Fruit fly (Drosophila melanogaster) whole organism, embryonic: ENCODE data around the gene Cyp4ac2.

ENCODE experiments used
- ATbp ChIP-seq: fragments of 200-800 bp; sonication (Bioruptor generic); optimal IDR thresholded peaks from 2 replicates; lab custom pipeline; 2017; ENCODE audit warnings: missing biosample characterization, mild to moderate bottlenecking, missing genetic modification characterization, missing genetic modification reagents
- Ada2b ChIP-seq: fragments of 200-800 bp; sonication (Bioruptor generic); IDR thresholded peaks from 2 replicates; pipeline ENCODE4 v1.3.6; 2022; ENCODE audit warnings: missing biosample characterization, missing genetic modification characterization
- CG10147 ChIP-seq: fragments of 200-800 bp; sonication (Bioruptor generic); optimal IDR thresholded peaks from 2 replicates; lab custom pipeline; 2019; ENCODE audit warnings: missing biosample characterization, mild to moderate bottlenecking, missing genetic modification characterization, moderate library complexity
- CG11560 ChIP-seq: fragments of 200-800 bp; sonication (Bioruptor generic); IDR thresholded peaks from 3 replicates; pipeline ENCODE4 v1.3.6; 2022; ENCODE audit warnings: missing biosample characterization, missing genetic modification characterization
- CG11696 ChIP-seq: fragments of 200-800 bp; sonication (Bioruptor generic); IDR thresholded peaks from 2 replicates; pipeline ENCODE4 v1.3.6; 2022; ENCODE audit warnings: missing biosample characterization, missing genetic modification characterization
- CG12155 ChIP-seq: fragments of 200-800 bp; sonication (Bioruptor generic); optimal IDR thresholded peaks from 3 replicates; lab custom pipeline; 2016; ENCODE audit warnings: missing biosample characterization, missing genetic modification characterization
- CG12769 ChIP-seq: fragments of 200-800 bp; sonication (Bioruptor generic); optimal IDR thresholded peaks from 2 replicates; lab custom pipeline; 2019; ENCODE audit warnings: missing biosample characterization, mild to moderate bottlenecking, missing genetic modification characterization, moderate library complexity
- CG13424 ChIP-seq: fragments of 200-800 bp; sonication (Bioruptor generic); optimal IDR thresholded peaks from 2 replicates; lab custom pipeline; 2019; ENCODE audit warnings: missing biosample characterization, mild to moderate bottlenecking, missing genetic modification characterization, moderate library complexity
- CG14014 ChIP-seq: fragments of 200-800 bp; sonication (Bioruptor generic); IDR thresholded peaks from 2 replicates; pipeline ENCODE4 v1.3.6; 2022; ENCODE audit warnings: missing biosample characterization, missing genetic modification characterization
- CG14441 ChIP-seq: fragments of 200-800 bp; sonication (Bioruptor generic); IDR thresholded peaks from 2 replicates; pipeline ENCODE4 v1.3.6; 2022; ENCODE audit warnings: missing biosample characterization, missing genetic modification characterization
- CG15601 ChIP-seq: fragments of 200-800 bp; sonication (Bioruptor generic); optimal IDR thresholded peaks from 3 replicates; lab custom pipeline; 2019; ENCODE audit warnings: missing biosample characterization, mild to moderate bottlenecking, missing genetic modification characterization, moderate library complexity
- CG1603 ChIP-seq: fragments of 200-800 bp; sonication (Bioruptor generic); optimal IDR thresholded peaks from 2 replicates; lab custom pipeline; 2019; ENCODE audit warnings: missing biosample characterization, mild to moderate bottlenecking, missing genetic modification characterization, moderate library complexity
- CG18476 ChIP-seq: fragments of 200-800 bp; sonication (Bioruptor generic); optimal IDR thresholded peaks from 2 replicates; lab custom pipeline; 2016; ENCODE audit warnings: missing biosample characterization, mild to moderate bottlenecking, missing genetic modification characterization
- CG2116 ChIP-seq: fragments of 200-800 bp; sonication (Bioruptor generic); optimal IDR thresholded peaks from 3 replicates; lab custom pipeline; 2018; ENCODE audit warnings: missing biosample characterization, mild to moderate bottlenecking, missing genetic modification characterization
- CG3281 ChIP-seq: fragments of 200-800 bp; sonication (Bioruptor generic); optimal IDR thresholded peaks from 3 replicates; lab custom pipeline; 2017; ENCODE audit warnings: missing biosample characterization, mild to moderate bottlenecking, missing genetic modification characterization
- CG4854 ChIP-seq: fragments of 200-800 bp; sonication (Bioruptor generic); optimal IDR thresholded peaks from 2 replicates; lab custom pipeline; 2016; ENCODE audit warnings: missing biosample characterization, missing genetic modification characterization, inconsistent platforms
- CG6175 ChIP-seq: fragments of 200-800 bp; sonication (Bioruptor generic); IDR thresholded peaks from 3 replicates; pipeline ENCODE4 v1.3.6; 2022; ENCODE audit warnings: missing biosample characterization, missing genetic modification characterization
- CG6272 ChIP-seq: fragments of 200-800 bp; sonication (Bioruptor generic); IDR thresholded peaks from 2 replicates; pipeline ENCODE4 v1.3.6; 2022; ENCODE audit warnings: missing biosample characterization, missing genetic modification characterization
- CG6813 ChIP-seq: fragments of 200-800 bp; sonication (Bioruptor generic); optimal IDR thresholded peaks from 2 replicates; lab custom pipeline; 2017; ENCODE audit warnings: missing biosample characterization, missing genetic modification characterization, mild to moderate bottlenecking, moderate library complexity, missing genetic modification reagents
- CG7987 ChIP-seq: fragments of 200-800 bp; sonication (Bioruptor generic); optimal IDR thresholded peaks from 2 replicates; lab custom pipeline; 2018; ENCODE audit warnings: missing biosample characterization, mild to moderate bottlenecking, missing genetic modification characterization, moderate library complexity
- CG8388 ChIP-seq: fragments of 200-800 bp; sonication (Bioruptor generic); optimal IDR thresholded peaks from 2 replicates; lab custom pipeline; 2019; ENCODE audit warnings: missing biosample characterization, mild to moderate bottlenecking, missing genetic modification characterization, moderate library complexity
- CG9727 ChIP-seq: fragments of 200-800 bp; sonication (Bioruptor generic); optimal IDR thresholded peaks from 3 replicates; lab custom pipeline; 2017; ENCODE audit warnings: missing biosample characterization, mild to moderate bottlenecking, missing genetic modification characterization
- CG9876 ChIP-seq: fragments of 200-800 bp; sonication (Bioruptor generic); optimal IDR thresholded peaks from 2 replicates; lab custom pipeline; 2016; ENCODE audit warnings: missing biosample characterization, missing genetic modification characterization
- D19B ChIP-seq: fragments of 200-800 bp; sonication (Bioruptor generic); optimal IDR thresholded peaks from 2 replicates; lab custom pipeline; 2017; ENCODE audit warnings: missing biosample characterization, mild to moderate bottlenecking, missing genetic modification characterization
- Dad ChIP-seq: fragments of 200-800 bp; sonication (Bioruptor generic); optimal IDR thresholded peaks from 3 replicates; lab custom pipeline; 2016; ENCODE audit warnings: missing biosample characterization, missing genetic modification characterization
- HLH54F ChIP-seq: fragments of 200-800 bp; sonication (Bioruptor generic); optimal IDR thresholded peaks from 3 replicates; lab custom pipeline; 2016; ENCODE audit warnings: missing biosample characterization, missing genetic modification characterization
- MESR4 ChIP-seq: fragments of 200-800 bp; sonication (Bioruptor generic); optimal IDR thresholded peaks from 2 replicates; lab custom pipeline; 2018; ENCODE audit warnings: missing biosample characterization, mild to moderate bottlenecking, missing genetic modification characterization, moderate library complexity
- Nf-YC ChIP-seq: fragments of 200-800 bp; optimal IDR thresholded peaks from 3 replicates; lab custom pipeline; 2019; ENCODE audit warnings: missing biosample characterization, mild to moderate bottlenecking, missing genetic modification characterization, moderate library complexity
- Xbp1 ChIP-seq: fragments of 200-800 bp; sonication (Bioruptor generic); optimal IDR thresholded peaks from 3 replicates; lab custom pipeline; 2016; ENCODE audit warnings: missing biosample characterization, mild to moderate bottlenecking, missing genetic modification characterization
- abd-A ChIP-seq: fragments of 200-800 bp; sonication (Bioruptor generic); optimal IDR thresholded peaks from 3 replicates; lab custom pipeline; 2019; ENCODE audit warnings: missing biosample characterization, mild to moderate bottlenecking, missing genetic modification characterization, moderate library complexity
- al ChIP-seq: fragments of 200-800 bp; sonication (Bioruptor generic); IDR thresholded peaks from 2 replicates; pipeline ENCODE4 v1.3.6; 2022; ENCODE audit warnings: missing biosample characterization, missing genetic modification characterization
- aop ChIP-seq: fragments of 200-800 bp; sonication (Bioruptor generic); IDR thresholded peaks from 2 replicates; pipeline ENCODE4 v1.3.6; 2022; ENCODE audit warnings: missing biosample characterization, missing genetic modification characterization
- bab2 ChIP-seq: fragments of 200-800 bp; sonication (Bioruptor generic); optimal IDR thresholded peaks from 2 replicates; lab custom pipeline; 2016; ENCODE audit warnings: missing biosample characterization, missing genetic modification characterization
- ci ChIP-seq: fragments of 200-800 bp; sonication (Bioruptor generic); IDR thresholded peaks from 3 replicates; pipeline ENCODE4 v1.3.6; 2022; ENCODE audit warnings: missing biosample characterization, missing genetic modification characterization
- corto ChIP-seq: fragments of 200-800 bp; sonication (Bioruptor generic); optimal IDR thresholded peaks from 2 replicates; lab custom pipeline; 2016; ENCODE audit warnings: missing biosample characterization, mild to moderate bottlenecking, missing genetic modification characterization, moderate library complexity
- croc ChIP-seq: fragments of 200-800 bp; sonication (Bioruptor generic); conservative IDR thresholded peaks from 3 replicates; pipeline ENCODE4 v1.3.6; 2022; ENCODE audit warnings: missing biosample characterization, missing genetic modification characterization
- dan ChIP-seq: fragments of 200-800 bp; sonication (Bioruptor generic); IDR thresholded peaks from 2 replicates; pipeline ENCODE4 v1.3.6; 2022; ENCODE audit warnings: missing biosample characterization, missing genetic modification characterization
- danr ChIP-seq: fragments of 200-800 bp; sonication (Bioruptor generic); IDR thresholded peaks from 2 replicates; pipeline ENCODE4 v1.3.6; 2022; ENCODE audit warnings: missing biosample characterization, missing genetic modification characterization
- fd102C ChIP-seq: fragments of 200-800 bp; sonication (Bioruptor generic); optimal IDR thresholded peaks from 2 replicates; lab custom pipeline; 2018; ENCODE audit warnings: missing biosample characterization, mild to moderate bottlenecking, missing genetic modification characterization, moderate library complexity
- ftz-f1 ChIP-seq: fragments of 200-800 bp; sonication (Bioruptor generic); optimal IDR thresholded peaks from 2 replicates; lab custom pipeline; 2016; ENCODE audit warnings: missing biosample characterization, missing genetic modification characterization
- grau ChIP-seq: fragments of 200-800 bp; optimal IDR thresholded peaks from 3 replicates; lab custom pipeline; 2019; ENCODE audit warnings: missing biosample characterization, mild to moderate bottlenecking, missing genetic modification characterization, moderate library complexity
- ham ChIP-seq: fragments of 200-800 bp; sonication (Bioruptor generic); IDR thresholded peaks from 2 replicates; pipeline ENCODE4 v1.3.6; 2022; ENCODE audit warnings: missing biosample characterization, missing genetic modification characterization
- ken ChIP-seq: fragments of 200-800 bp; sonication (Bioruptor generic); IDR thresholded peaks from 3 replicates; pipeline ENCODE4 v1.3.6; 2022; ENCODE audit warnings: missing biosample characterization, missing genetic modification characterization
- lbe ChIP-seq: fragments of 200-800 bp; sonication (Bioruptor generic); optimal IDR thresholded peaks from 2 replicates; lab custom pipeline; 2016; ENCODE audit warnings: missing biosample characterization, mild to moderate bottlenecking, missing genetic modification characterization
- lilli ChIP-seq: fragments of 200-800 bp; sonication (Bioruptor generic); optimal IDR thresholded peaks from 3 replicates; lab custom pipeline; 2016; ENCODE audit warnings: missing biosample characterization, missing genetic modification characterization
- p53 ChIP-seq: fragments of 200-800 bp; sonication (Bioruptor generic); optimal IDR thresholded peaks from 2 replicates; lab custom pipeline; 2016; ENCODE audit warnings: missing biosample characterization, missing genetic modification characterization
- pan ChIP-seq, 4 experiments: fragments of >200 bp in 3 of 4; fragments of 200-800 bp in 1 of 4; sonication (Bioruptor generic) in 1 of 4; optimal IDR thresholded peaks in 3 of 4; IDR thresholded peaks in 1 of 4; 2 replicates each; pipeline versions ENCODE4 v1.3.6 to Lab custom; 2017 to 2022; ENCODE audit warnings: missing biosample characterization in 2 of 4, missing genetic modification characterization in 2 of 4, mixed read lengths in 1 of 4
- peb ChIP-seq: fragments of 200-800 bp; sonication (Bioruptor generic); IDR thresholded peaks from 2 replicates; pipeline ENCODE4 v1.3.6; 2022; ENCODE audit warnings: missing biosample characterization, missing genetic modification characterization
- ttk ChIP-seq: fragments of 200-800 bp; sonication (Bioruptor generic); IDR thresholded peaks from 2 replicates; pipeline ENCODE4 v2.1.2; 2022; ENCODE audit warnings: missing biosample characterization, missing genetic modification characterization
- zf30C ChIP-seq: fragments of 200-800 bp; sonication (Bioruptor generic); optimal IDR thresholded peaks from 3 replicates; lab custom pipeline; 2018; ENCODE audit warnings: missing biosample characterization, mild to moderate bottlenecking, missing genetic modification characterization

Cyp4ac2 gene

dm6 chr2L:5224724-5225319 lies 41.4 kb upstream of the Cyp4ac2 start (continued):
- TF ChIP-seq CG6813 (GFP tag; lab: Kevin White, UChicago) (no peak), ci (0 out of 3 replicates have a peak, but pooled peaks have one; percentile 44), peb (no peak), Xbp1 (GFP tag; lab: Kevin White, UChicago) (no peak), Ada2b (GFP tag; lab: Robert Waterston, UW) (no peak), ftz-f1 (GFP tag; lab: Kevin White, UChicago) (no peak), zf30C (GFP tag; lab: Kevin White, UChicago) (no peak), CG9876 (no peak), CG1603 (tag; lab: Kevin White, UChicago) (no peak), CG14014 (GFP tag; lab: Robert Waterston, UW) (0 out of 2 replicates have a peak, but pooled peaks have one; percentile 24), bab2 (GFP tag; lab: Kevin White, UChicago) (peak; percentile 1), corto (GFP tag; lab: Kevin White, UChicago) (no peak), CG12769 (peak; percentile 19), HLH54F (GFP tag; lab: Kevin White, UChicago) (no peak), pan (optimal IDR thresholded peaks at IDR 0.05; lab: Kevin White, UChicago) (no peak), pan (GFP tag; optimal IDR thresholded peaks at IDR 0.05 in 1 of 2, IDR thresholded peaks at IDR 0.05 in 1 of 2) (peak in 1 of 2 experiments; percentile 30), danr (GFP tag; lab: Robert Waterston, UW) (no peak), aop (GFP tag; lab: Robert Waterston, UW) (no peak), CG2116 (GFP tag; lab: Kevin White, UChicago) (no peak), CG3281 (GFP tag; lab: Kevin White, UChicago) (no peak), CG7987 (GFP tag; lab: Kevin White, UChicago) (no peak), ham (0 out of 2 replicates have a peak, but pooled peaks have one; percentile 13), ttk (GFP tag; lab: Robert Waterston, UW) (0 out of 2 replicates have a peak, but pooled peaks have one; percentile 13), CG4854 (no peak), CG11560 (tag; lab: Robert Waterston, UW) (no peak), Dad (GFP tag; lab: Kevin White, UChicago) (no peak), lilli (peak; percentile 23), D19B (GFP tag; lab: Kevin White, UChicago) (no peak), CG11696 (GFP tag; lab: Robert Waterston, UW) (0 out of 2 replicates have a peak, but pooled peaks have one; percentile 6), ATbp (no peak), CG18476 (GFP tag; lab: Kevin White, UChicago) (no peak), ken (GFP tag; lab: Robert Waterston, UW) (no peak), CG14441 (GFP tag; lab: Robert Waterston, UW) (0 out of 2 replicates have a peak, but pooled peaks have one; percentile 19), CG9727 (GFP tag; lab: Kevin White, UChicago) (no peak), CG13424 (no peak), dan (no peak), grau (no peak), CG6272 (GFP tag; lab: Robert Waterston, UW) (no peak), CG15601 (tag; lab: Kevin White, UChicago) (no peak), Nf-YC (no peak), al (GFP tag; lab: Robert Waterston, UW) (no peak), CG10147 (GFP tag; lab: Kevin White, UChicago) (no peak), CG8388 (GFP tag; lab: Kevin White, UChicago) (peak; percentile 78), p53 (GFP tag; lab: Kevin White, UChicago) (no peak), lbe (GFP tag; lab: Kevin White, UChicago) (no peak), CG12155 (GFP tag; lab: Kevin White, UChicago) (no peak), CG6175 (GFP tag; lab: Robert Waterston, UW) (no peak), abd-A (peak; percentile 3), fd102C (no peak), croc (GFP tag; lab: Robert Waterston, UW) (no peak), MESR4 (GFP tag; lab: Kevin White, UChicago) (no peak)
